Fruit fly (Drosophila melanogaster): ENCODE results near the gene Marf.

The Marf gene

DNA sequence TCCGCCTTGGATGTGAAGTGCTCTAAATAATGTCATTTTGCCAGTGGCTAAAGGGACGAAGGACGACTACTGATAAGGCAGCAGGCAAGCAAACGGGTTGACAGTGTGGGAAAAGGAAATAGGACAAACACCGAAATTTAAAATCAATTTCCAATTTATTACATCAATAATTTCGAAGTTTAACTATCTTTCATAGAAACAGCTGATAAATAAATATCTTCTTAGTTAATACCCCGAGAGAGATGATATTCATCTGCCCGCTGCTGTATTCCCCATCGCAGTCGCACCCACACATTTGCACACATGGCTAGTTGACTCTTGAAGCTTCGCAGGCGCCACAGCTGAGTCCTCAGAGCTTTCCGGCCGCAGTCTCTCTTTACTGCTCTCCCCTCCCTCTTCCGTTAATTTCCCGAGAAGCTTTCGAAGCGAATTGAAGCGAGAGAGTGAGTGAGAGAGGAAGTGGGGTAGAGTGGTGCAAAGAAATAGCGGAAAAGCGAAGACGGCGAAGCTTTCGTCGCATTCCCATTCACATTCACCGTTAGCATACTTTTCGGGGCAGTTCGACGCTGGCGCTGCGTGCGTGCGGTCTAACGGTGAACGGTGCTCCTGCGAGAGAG is 48.8 kb upstream of the Marf start (continued):
- TF ChIP-seq jumu (GFP tag; optimal IDR thresholded peaks at IDR 0.05): peak; percentile 20
- peak; percentile 61 for TF ChIP-seq CG1233 (GFP tag; optimal IDR thresholded peaks at IDR 0.05)
- no peak for TF ChIP-seq trem (tag; optimal IDR thresholded peaks at IDR 0.05)
- TF ChIP-seq pho (GFP tag; optimal IDR thresholded peaks at IDR 0.05): peak; percentile 47
- TF ChIP-seq gcm (GFP tag; optimal IDR thresholded peaks at IDR 0.05): no peak
- no peak for TF ChIP-seq CG4360 (GFP tag; IDR thresholded peaks at IDR 0.05)
- no peak for TF ChIP-seq MTF-1 (GFP tag; optimal IDR thresholded peaks at IDR 0.05; ENCODE audit: borderline replicate concordance)
- peak; percentile 39 for TF ChIP-seq mirr (GFP tag; optimal IDR thresholded peaks at IDR 0.05)
- no peak for TF ChIP-seq CG8359 (GFP tag; optimal IDR thresholded peaks at IDR 0.05; ENCODE audit: borderline replicate concordance)
- TF ChIP-seq Dll (GFP tag; IDR thresholded peaks at IDR 0.05; ENCODE audit: partially characterized antibody): no peak
- TF ChIP-seq CG7745 (tag; optimal IDR thresholded peaks at IDR 0.05): no peak
- no peak for TF ChIP-seq CG4282 (GFP tag; optimal IDR thresholded peaks at IDR 0.05)
- no peak for TF ChIP-seq dan (GFP tag; IDR thresholded peaks at IDR 0.05)
- peak; percentile 55 for TF ChIP-seq CG15514 (GFP tag; optimal IDR thresholded peaks at IDR 0.05)
- TF ChIP-seq Max (GFP tag; optimal IDR thresholded peaks at IDR 0.05): peak; percentile 35
- TF ChIP-seq ranshi (GFP tag; IDR thresholded peaks at IDR 0.05): peak; percentile 70
- peak; percentile 8 for TF ChIP-seq CG8089 (GFP tag; optimal IDR thresholded peaks at IDR 0.05)
- peak; percentile 79 for TF ChIP-seq ci (GFP tag; IDR thresholded peaks at IDR 0.05)
- peak; percentile 46 for TF ChIP-seq CG8924 (tag; optimal IDR thresholded peaks at IDR 0.05)
- no peak for TF ChIP-seq CG2129 (GFP tag; IDR thresholded peaks at IDR 0.05; ENCODE audit: partially characterized antibody)
- TF ChIP-seq crc (GFP tag; optimal IDR thresholded peaks at IDR 0.05): no peak
- peak; percentile 57 for TF ChIP-seq nerfin-1 (tag; optimal IDR thresholded peaks at IDR 0.05)
- TF ChIP-seq knrl (GFP tag; IDR thresholded peaks at IDR 0.05; ENCODE audit: partially characterized antibody): no peak
- no peak for TF ChIP-seq CkIIα-i1 (GFP tag; IDR thresholded peaks at IDR 0.05)
- TF ChIP-seq mam (GFP tag; optimal IDR thresholded peaks at IDR 0.05): peak; percentile 31
- peak; percentile 28 for TF ChIP-seq Hr3 (GFP tag; optimal IDR thresholded peaks at IDR 0.05)
- TF ChIP-seq CG6854 (GFP tag; optimal IDR thresholded peaks at IDR 0.05): peak; percentile 63
- no peak for TF ChIP-seq tx (GFP tag; optimal IDR thresholded peaks at IDR 0.05)
- TF ChIP-seq CG11560 (tag; IDR thresholded peaks at IDR 0.05): 0 out of 3 replicates have a peak, but pooled peaks have one; percentile 31
- TF ChIP-seq Bteb2 (GFP tag; optimal IDR thresholded peaks at IDR 0.05): no peak
- TF ChIP-seq zen2 (GFP tag; IDR thresholded peaks at IDR 0.05; ENCODE audit: partially characterized antibody): no peak
- TF ChIP-seq Sry-β (GFP tag; optimal IDR thresholded peaks at IDR 0.05): no peak
- TF ChIP-seq Fer3 (tag; optimal IDR thresholded peaks at IDR 0.05): peak; percentile 70
- TF ChIP-seq gem (tag; optimal IDR thresholded peaks at IDR 0.05): peak; percentile 66
- no peak for TF ChIP-seq CG10565 (GFP tag; optimal IDR thresholded peaks at IDR 0.05)
- no peak for TF ChIP-seq Dip2 (GFP tag; IDR thresholded peaks at IDR 0.05)
- peak; percentile 7 for TF ChIP-seq CG3163 (GFP tag; optimal IDR thresholded peaks at IDR 0.05)
- peak; percentile 55 for TF ChIP-seq onecut (GFP tag; IDR thresholded peaks at IDR 0.05)
- TF ChIP-seq HLHmδ (GFP tag; optimal IDR thresholded peaks at IDR 0.05): no peak
- TF ChIP-seq CG10979 (tag; optimal IDR thresholded peaks at IDR 0.05): no peak
- TF ChIP-seq CG18262 (tag; optimal IDR thresholded peaks at IDR 0.05): peak; percentile 35
- no peak for TF ChIP-seq peb (GFP tag; IDR thresholded peaks at IDR 0.05)
- TF ChIP-seq Ada2b (GFP tag; IDR thresholded peaks at IDR 0.05): peak; percentile 75
- no peak for TF ChIP-seq dm (GFP tag; optimal IDR thresholded peaks at IDR 0.05)
- peak; percentile 73 for TF ChIP-seq CG11504 (tag; optimal IDR thresholded peaks at IDR 0.05)
- TF ChIP-seq odd (GFP tag; optimal IDR thresholded peaks at IDR 0.05): peak; percentile 49
- no peak for TF ChIP-seq psq (GFP tag; optimal IDR thresholded peaks at IDR 0.05)
- peak; percentile 78 for TF ChIP-seq CG14014 (GFP tag; IDR thresholded peaks at IDR 0.05)
- TF ChIP-seq CG2199 (GFP tag; IDR thresholded peaks at IDR 0.05): no peak
- no peak for TF ChIP-seq pnt (GFP tag; optimal IDR thresholded peaks at IDR 0.05)

Measured in whole organism, embryonic.